Worm (Caenorhabditis elegans) whole organism, late embryonic: ENCODE data around the gene Y116A8C.469.

ENCODE experiments used
- Y22D7AL.16 ChIP-seq: sonication (generic microtip); optimal IDR thresholded peaks from 2 replicates; lab custom pipeline; 2016; ENCODE audit warnings: missing genetic modification characterization, missing compliant biosample characterization
- ama-1 ChIP-seq: fragments of 150-350 bp; optimal IDR thresholded peaks from 2 replicates; lab custom pipeline; 2014
- ceh-19 ChIP-seq: fragments of 200-800 bp; sonication (Bioruptor generic); optimal IDR thresholded peaks from 2 replicates; lab custom pipeline; 2018; ENCODE audit warnings: mild to moderate bottlenecking, missing genetic modification characterization, missing compliant biosample characterization
- elt-4 ChIP-seq: sonication (generic microtip); optimal IDR thresholded peaks from 2 replicates; lab custom pipeline; 2016; ENCODE audit warnings: missing genetic modification characterization, missing compliant biosample characterization
- eyg-1 ChIP-seq: sonication (generic microtip); optimal IDR thresholded peaks from 2 replicates; lab custom pipeline; 2016; ENCODE audit warnings: missing genotype, missing genetic modification characterization, missing compliant biosample characterization
- hlh-8 ChIP-seq: sonication (generic microtip); optimal IDR thresholded peaks from 2 replicates; lab custom pipeline; 2016; ENCODE audit warnings: missing genotype, missing genetic modification characterization, missing compliant biosample characterization
- lin-11 ChIP-seq: fragments of 200-800 bp; sonication (Bioruptor generic); optimal IDR thresholded peaks from 2 replicates; lab custom pipeline; 2018; ENCODE audit warnings: mild to moderate bottlenecking, missing genetic modification characterization, missing compliant biosample characterization
- nhr-11 ChIP-seq: fragments of 150-350 bp; optimal IDR thresholded peaks from 2 replicates; lab custom pipeline; 2014; ENCODE audit warnings: missing biosample characterization, missing genetic modification characterization
- npax-4 ChIP-seq: sonication (generic microtip); optimal IDR thresholded peaks from 2 replicates; lab custom pipeline; 2016; ENCODE audit warnings: missing genetic modification characterization, missing compliant biosample characterization
- pag-3 ChIP-seq: sonication (generic microtip); optimal IDR thresholded peaks from 2 replicates; lab custom pipeline; 2016; ENCODE audit warnings: missing compliant biosample characterization, missing genetic modification characterization, borderline replicate concordance
- tbx-2 ChIP-seq: sonication (generic microtip); optimal IDR thresholded peaks from 2 replicates; lab custom pipeline; 2016; ENCODE audit warnings: missing genetic modification characterization, missing compliant biosample characterization
- unc-55 ChIP-seq: sonication (generic microtip); optimal IDR thresholded peaks from 2 replicates; lab custom pipeline; 2017; ENCODE audit warnings: missing biosample characterization, missing genetic modification reagents, missing genetic modification characterization

ce11 chrIV:16962445-16962844 is 44.7 kb upstream of the Y116A8C.469 start:
- no peak for TF ChIP-seq nhr-11
- TF ChIP-seq npax-4: no peak
- no peak for TF ChIP-seq ama-1
- TF ChIP-seq ceh-19 (GFP tag; lab: Kevin White, UChicago): no peak
- TF ChIP-seq unc-55 (GFP tag; lab: Kevin White, UChicago): no peak
- no peak for TF ChIP-seq elt-4
- TF ChIP-seq lin-11 (tag; lab: Kevin White, UChicago): no peak
- no peak for TF ChIP-seq tbx-2 (tag; lab: Kevin White, UChicago)
- TF ChIP-seq hlh-8 (tag; lab: Kevin White, UChicago): no peak
- TF ChIP-seq pag-3: no peak
- no peak for TF ChIP-seq Y22D7AL.16 (tag; lab: Kevin White, UChicago)
- TF ChIP-seq eyg-1 (tag; lab: Kevin White, UChicago): no peak
